Fruit fly (Drosophila melanogaster): ENCODE results near the gene dy.
A peak's percentile ranks its signal among the peaks of the same experiment; 100 is the strongest.

The dy gene

dm6 chrX:11720138-11720537 is 58.4 kb downstream of the dy start, which contains the start of gene Tango10 (continued):
- TF ChIP-seq D (optimal IDR thresholded peaks at IDR 0.05) (no peak), D (GFP tag; optimal IDR thresholded peaks at IDR 0.05) (no peak), Bgb (GFP tag; IDR thresholded peaks at IDR 0.05; ENCODE audit: partially characterized antibody) (peak; percentile 84), CG7839 (tag; optimal IDR thresholded peaks at IDR 0.05) (peak; percentile 20), CG5953 (GFP tag; IDR thresholded peaks at IDR 0.05) (no peak), HLH54F (GFP tag; optimal IDR thresholded peaks at IDR 0.05) (peak; percentile 61), CG8944 (GFP tag; optimal IDR thresholded peaks at IDR 0.05) (no peak), Hmr (GFP tag; optimal IDR thresholded peaks at IDR 0.05) (peak; percentile 57), stwl (tag; optimal IDR thresholded peaks at IDR 0.05) (peak; percentile 44), CG1529 (GFP tag; optimal IDR thresholded peaks at IDR 0.05) (no peak), nom (GFP tag; optimal IDR thresholded peaks at IDR 0.05) (no peak), TFAM (GFP tag; optimal IDR thresholded peaks at IDR 0.05) (no peak), gce (GFP tag; IDR thresholded peaks at IDR 0.05) (no peak), CG4820 (GFP tag; optimal IDR thresholded peaks at IDR 0.05) (peak; percentile 46), CG13296 (GFP tag; optimal IDR thresholded peaks at IDR 0.05) (no peak), gsb-n (tag; optimal IDR thresholded peaks at IDR 0.05) (no peak), CG7556 (GFP tag; optimal IDR thresholded peaks at IDR 0.05) (peak; percentile 23), B-H1 (GFP tag; IDR thresholded peaks at IDR 0.05) (no peak), CG8089 (GFP tag; optimal IDR thresholded peaks at IDR 0.05) (peak; percentile 54), en (GFP tag; optimal IDR thresholded peaks at IDR 0.05) (no peak), dan (GFP tag; IDR thresholded peaks at IDR 0.05) (no peak), CG3838 (GFP tag; optimal IDR thresholded peaks at IDR 0.05) (no peak), crp (GFP tag; optimal IDR thresholded peaks at IDR 0.05) (peak in 1 of 2 experiments; percentile 61), lbe (GFP tag; optimal IDR thresholded peaks at IDR 0.05) (peak; percentile 18), usp (GFP tag; optimal IDR thresholded peaks at IDR 0.05) (no peak), cg (GFP tag; optimal IDR thresholded peaks at IDR 0.05) (peak; percentile 5), pita (GFP tag; optimal IDR thresholded peaks at IDR 0.05) (no peak), Abd-B (GFP tag; optimal IDR thresholded peaks at IDR 0.05) (peak; percentile 34), fd64A (GFP tag; optimal IDR thresholded peaks at IDR 0.05) (no peak), Ptx1 (GFP tag; IDR thresholded peaks at IDR 0.05) (peak; percentile 62), NK7.1 (GFP tag; optimal IDR thresholded peaks at IDR 0.05) (no peak), CG16813 (GFP tag; IDR thresholded peaks at IDR 0.05; ENCODE audit: partially characterized antibody) (peak; percentile 79), CG1233 (GFP tag; optimal IDR thresholded peaks at IDR 0.05) (no peak), CG8281 (tag; optimal IDR thresholded peaks at IDR 0.05) (no peak), vnd (GFP tag; IDR thresholded peaks at IDR 0.05; ENCODE audit: partially characterized antibody) (peak; percentile 78), CG33557 (GFP tag; optimal IDR thresholded peaks at IDR 0.05) (no peak), grau (tag; optimal IDR thresholded peaks at IDR 0.05) (peak; percentile 57), jumu (GFP tag; optimal IDR thresholded peaks at IDR 0.05) (no peak), CG5180 (GFP tag; optimal IDR thresholded peaks at IDR 0.05) (no peak), CG32532 (GFP tag; IDR thresholded peaks at IDR 0.05) (peak; percentile 54), Hey (tag; optimal IDR thresholded peaks at IDR 0.05) (no peak), CG11696 (GFP tag; IDR thresholded peaks at IDR 0.05) (no peak), Fer2 (tag; optimal IDR thresholded peaks at IDR 0.05) (no peak), Trl (optimal IDR thresholded peaks at IDR 0.05) (no peak), Trl (GFP tag; optimal IDR thresholded peaks at IDR 0.05) (peak; percentile 45), zfh2 (GFP tag; optimal IDR thresholded peaks at IDR 0.05) (peak; percentile 61), CG12155 (GFP tag; optimal IDR thresholded peaks at IDR 0.05) (peak; percentile 68), Dek (tag; optimal IDR thresholded peaks at IDR 0.05) (no peak), HLHmδ (GFP tag; optimal IDR thresholded peaks at IDR 0.05) (no peak), CG6689 (GFP tag; IDR thresholded peaks at IDR 0.05) (no peak), sisA (GFP tag; IDR thresholded peaks at IDR 0.05) (peak; percentile 58), CG10565 (GFP tag; optimal IDR thresholded peaks at IDR 0.05) (no peak)
